Fruit fly (Drosophila melanogaster): ENCODE data around the gene CG13063.

DNA sequence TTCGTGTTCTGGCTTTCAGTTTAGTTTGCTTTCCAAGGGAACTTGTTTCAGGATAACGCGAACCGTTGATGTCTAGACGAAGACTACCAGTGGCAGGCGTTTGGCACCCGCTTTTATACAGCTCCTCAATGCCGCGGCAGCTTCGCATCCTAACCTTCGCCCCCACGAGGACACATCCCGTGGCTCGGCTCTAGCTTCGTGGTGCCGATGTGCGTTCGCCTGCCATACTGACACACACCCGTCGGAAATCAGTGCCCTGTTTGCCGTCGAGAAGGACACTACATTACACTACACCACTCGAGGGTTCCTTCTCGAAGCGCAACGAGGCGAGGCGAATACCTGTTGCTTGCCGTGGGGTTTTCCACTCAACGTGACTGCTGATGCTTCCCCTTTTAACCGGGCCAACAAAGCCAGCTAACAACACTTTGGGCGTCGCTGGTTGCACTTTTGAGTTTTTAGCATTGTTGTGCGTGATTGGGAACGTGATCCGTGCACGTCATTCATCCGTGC lies 49.2 kb upstream of the CG13063 start, which contains the start of gene CG13054:
- TF ChIP-seq kay (GFP tag; ENCODE audit: borderline replicate concordance) (no peak), Clk (GFP tag; optimal IDR thresholded peaks at IDR 0.05) (no peak), bab1 (GFP tag; optimal IDR thresholded peaks at IDR 0.05) (no peak), Crg-1 (GFP tag; optimal IDR thresholded peaks at IDR 0.05) (no peak), CG33017 (tag; optimal IDR thresholded peaks at IDR 0.05) (no peak), ovo (GFP tag; optimal IDR thresholded peaks at IDR 0.05) (no peak), CG1620 (GFP tag; optimal IDR thresholded peaks at IDR 0.05) (no peak)
